Worm (Caenorhabditis elegans): ENCODE data around the gene cyp-13A7.

- no peak for TF ChIP-seq W03F9.2 (tag; optimal IDR thresholded peaks at IDR 0.05)
- TF ChIP-seq him-1 (tag; optimal IDR thresholded peaks at IDR 0.05) = no peak
- no peak for TF ChIP-seq dao-5 (tag; optimal IDR thresholded peaks at IDR 0.05)
Measured at ce11 chrII:9782337-9782736, 21.1 kb upstream of the cyp-13A7 start, which contains the start of gene T10B9.14.

Data from whole organism, L4/young adult.